Fruit fly (Drosophila melanogaster): ENCODE data around the gene Hexo2.

Hexo2 gene

DNA sequence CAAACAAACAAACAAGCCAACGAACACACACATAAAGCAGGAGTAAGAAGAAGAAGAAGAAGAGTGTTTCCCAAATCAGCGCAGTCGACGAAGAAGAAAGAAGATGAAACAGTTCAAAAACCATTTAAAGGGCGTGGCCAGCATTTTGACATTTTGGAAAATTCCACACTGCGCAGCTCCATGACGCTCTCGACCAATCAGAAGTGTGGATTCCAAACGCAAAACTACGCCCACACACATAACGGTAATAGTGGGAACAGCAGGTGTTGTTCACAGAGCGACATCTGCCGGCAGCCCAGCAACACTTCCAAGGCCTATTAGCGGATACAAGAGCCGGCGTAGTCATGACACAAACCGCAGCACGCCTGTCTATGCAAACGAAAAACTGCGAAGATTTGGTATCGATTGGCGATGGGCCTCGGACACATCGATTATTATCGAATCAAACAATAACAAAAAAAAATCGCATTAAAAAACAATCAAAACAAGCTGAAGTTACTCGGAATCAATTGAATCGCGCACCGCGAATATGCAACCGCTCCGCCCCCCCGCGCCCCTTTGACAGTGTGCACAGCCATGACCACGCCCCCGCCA, 32.7 kb upstream of the Hexo2 start, which contains the start of gene Rubicon (continued):
- TF ChIP-seq ss (GFP tag; optimal IDR thresholded peaks at IDR 0.05) (peak; percentile 67 to 71), CG31627 (GFP tag; optimal IDR thresholded peaks at IDR 0.05) (no peak), OdsH (GFP tag; optimal IDR thresholded peaks at IDR 0.05) (peak; percentile 4), Smox (GFP tag; optimal IDR thresholded peaks at IDR 0.05) (no peak), CG32006 (GFP tag; optimal IDR thresholded peaks at IDR 0.05) (peak; percentile 41), Met (GFP tag; optimal IDR thresholded peaks at IDR 0.05) (no peak), fkh (GFP tag; optimal IDR thresholded peaks at IDR 0.05) (peak; percentile 62), Gug (GFP tag; IDR thresholded peaks at IDR 0.05) (peak; percentile 68), Sox102F (GFP tag; optimal IDR thresholded peaks at IDR 0.05) (no peak), Sox15 (GFP tag; optimal IDR thresholded peaks at IDR 0.05) (no peak), CG11294 (GFP tag; IDR thresholded peaks at IDR 0.05) (no peak), CG8632 (GFP tag; optimal IDR thresholded peaks at IDR 0.05) (no peak), CG6854 (GFP tag; optimal IDR thresholded peaks at IDR 0.05) (peak; percentile 5), dac (GFP tag; optimal IDR thresholded peaks at IDR 0.05) (peak; percentile 42), CG34406 (GFP tag; optimal IDR thresholded peaks at IDR 0.05) (no peak), acj6 (GFP tag; optimal IDR thresholded peaks at IDR 0.05) (no peak), CG8119 (GFP tag; IDR thresholded peaks at IDR 0.05) (peak; percentile 82), Lpt (GFP tag; optimal IDR thresholded peaks at IDR 0.05) (no peak), cyc (GFP tag; optimal IDR thresholded peaks at IDR 0.05) (peak; percentile 33), Blimp-1 (GFP tag; optimal IDR thresholded peaks at IDR 0.05) (no peak), CG11902 (GFP tag; optimal IDR thresholded peaks at IDR 0.05) (no peak), CG11762 (GFP tag; optimal IDR thresholded peaks at IDR 0.05; ENCODE audit: insufficient read depth) (no peak), Sox14 (GFP tag; optimal IDR thresholded peaks at IDR 0.05) (peak; percentile 39), fd85E (GFP tag; optimal IDR thresholded peaks at IDR 0.05) (no peak), CG1621 (tag; optimal IDR thresholded peaks at IDR 0.05) (peak; percentile 77), lz (GFP tag; optimal IDR thresholded peaks at IDR 0.05) (no peak), spab (GFP tag; optimal IDR thresholded peaks at IDR 0.05) (peak; percentile 58), net (GFP tag; optimal IDR thresholded peaks at IDR 0.05) (no peak), Eip75B (GFP tag; optimal IDR thresholded peaks at IDR 0.05) (no peak), CG15336 (GFP tag; IDR thresholded peaks at IDR 0.05) (peak; percentile 70), Ets21C (GFP tag; optimal IDR thresholded peaks at IDR 0.05) (no peak), topi (GFP tag; optimal IDR thresholded peaks at IDR 0.05) (no peak), CG6276 (GFP tag; optimal IDR thresholded peaks at IDR 0.05) (peak; percentile 81), esn (GFP tag; optimal IDR thresholded peaks at IDR 0.05) (peak; percentile 0), achi (GFP tag; optimal IDR thresholded peaks at IDR 0.05) (peak; percentile 4), Eip78C (GFP tag) (peak; percentile 19), Hr38 (GFP tag; optimal IDR thresholded peaks at IDR 0.05) (no peak), svp (GFP tag) (peak; percentile 44), CG6808 (GFP tag; optimal IDR thresholded peaks at IDR 0.05) (peak; percentile 75)

dm6 chrX:8677434-8677833, 32.0 kb upstream of the Hexo2 start:
- peak; percentile 7 to 62 for TF ChIP-seq ss (GFP tag; optimal IDR thresholded peaks at IDR 0.05)
- peak; percentile 82 for TF ChIP-seq dsx (GFP tag; optimal IDR thresholded peaks at IDR 0.05; ENCODE audit: poor library complexity, severe bottlenecking)
- TF ChIP-seq Eip93F (GFP tag; optimal IDR thresholded peaks at IDR 0.05): peak; percentile 76
- no peak for TF ChIP-seq fd85E (GFP tag; optimal IDR thresholded peaks at IDR 0.05)
- peak; percentile 96 for TF ChIP-seq eg (GFP tag; IDR thresholded peaks at IDR 0.05)
- no peak for TF ChIP-seq Ets21C (GFP tag; optimal IDR thresholded peaks at IDR 0.05)
- no peak for TF ChIP-seq CG8319 (GFP tag; optimal IDR thresholded peaks at IDR 0.05)
- peak; percentile 28 for TF ChIP-seq Sox14 (GFP tag; optimal IDR thresholded peaks at IDR 0.05)
- peak; percentile 45 for TF ChIP-seq Smox (GFP tag; optimal IDR thresholded peaks at IDR 0.05)
- peak; percentile 93 for TF ChIP-seq Hr4 (GFP tag; optimal IDR thresholded peaks at IDR 0.05)
- TF ChIP-seq CG6854 (GFP tag; optimal IDR thresholded peaks at IDR 0.05): no peak
- TF ChIP-seq Eip75B (GFP tag; optimal IDR thresholded peaks at IDR 0.05): peak; percentile 89
- TF ChIP-seq Met (GFP tag; optimal IDR thresholded peaks at IDR 0.05): peak; percentile 69
- TF ChIP-seq CG16779 (tag; optimal IDR thresholded peaks at IDR 0.05): peak; percentile 61
- peak; percentile 14 for TF ChIP-seq CG6792 (GFP tag; optimal IDR thresholded peaks at IDR 0.05)
- peak; percentile 9 for TF ChIP-seq vri (GFP tag; optimal IDR thresholded peaks at IDR 0.05)
- TF ChIP-seq lz (GFP tag; optimal IDR thresholded peaks at IDR 0.05): peak; percentile 62
- TF ChIP-seq CG3032 (tag; optimal IDR thresholded peaks at IDR 0.05): peak; percentile 77
- no peak; the same call in 1 of the 2 replicates for TF ChIP-seq CG11294 (GFP tag; IDR thresholded peaks at IDR 0.05)
- TF ChIP-seq CG3919 (GFP tag; optimal IDR thresholded peaks at IDR 0.05): no peak
- TF ChIP-seq Sox15 (GFP tag; optimal IDR thresholded peaks at IDR 0.05): no peak
- peak; percentile 50 for TF ChIP-seq CG31627 (GFP tag; optimal IDR thresholded peaks at IDR 0.05)
- TF ChIP-seq CG4318 (GFP tag; optimal IDR thresholded peaks at IDR 0.05): peak; percentile 33
